Worm (Caenorhabditis elegans) whole organism, L1 larva: Measurements from ENCODE around the gene Y70C5B.2.

Experiments
- ama-1 ChIP-seq: fragments of 150-350 bp; optimal IDR thresholded peaks from 2 replicates; lab custom pipeline; 2014
- ceh-82 ChIP-seq, 3 experiments: fragments of 150-350 bp in 1 of 3; sonication (generic microtip) in 2 of 3; optimal IDR thresholded peaks; 2 replicates each; lab custom pipeline; 2014 to 2017; ENCODE audit warnings: missing biosample characterization in 3 of 3, missing genetic modification characterization in 3 of 3
- ces-1 ChIP-seq: fragments of 150-350 bp; optimal IDR thresholded peaks from 2 replicates; lab custom pipeline; 2014; ENCODE audit warnings: missing biosample characterization, missing genetic modification reagents, missing genetic modification characterization
- elt-2 ChIP-seq: sonication (generic microtip); optimal IDR thresholded peaks from 2 replicates; lab custom pipeline; 2016; ENCODE audit warnings: missing genetic modification characterization, mild to moderate bottlenecking, inconsistent platforms, missing compliant biosample characterization, missing genetic modification reagents
- lin-15B ChIP-seq: fragments of 150-350 bp; sonication (generic microtip); optimal IDR thresholded peaks from 3 replicates; lab custom pipeline; 2014; ENCODE audit warnings: missing biosample characterization, missing genetic modification characterization
- lin-35 ChIP-seq, 2 experiments: fragments of 150-350 bp; optimal IDR thresholded peaks; 2 replicates each; lab custom pipeline; 2014; ENCODE audit warnings: missing biosample characterization in 2 of 2, missing genetic modification characterization in 2 of 2, missing genetic modification reagents in 2 of 2
- nhr-12 ChIP-seq: sonication (generic microtip); optimal IDR thresholded peaks from 2 replicates; lab custom pipeline; 2017; ENCODE audit warnings: missing biosample characterization, missing genetic modification characterization
- nhr-237 ChIP-seq: fragments of 150-350 bp; optimal IDR thresholded peaks from 2 replicates; lab custom pipeline; 2014; ENCODE audit warnings: missing biosample characterization, missing genetic modification characterization
- sptf-1 ChIP-seq: fragments of 150-350 bp; optimal IDR thresholded peaks from 2 replicates; lab custom pipeline; 2014; ENCODE audit warnings: missing biosample characterization, missing genetic modification characterization

- TF ChIP-seq elt-2 (tag; lab: Kevin White, UChicago) (no peak), ama-1 (no peak), ces-1 (GFP tag; lab: Kevin White, UChicago) (no peak), lin-15B (tag; lab: Kevin White, UChicago) (no peak), lin-35 (GFP tag; optimal IDR thresholded peaks at IDR 0.05; lab: Kevin White, UChicago) (no peak), ceh-82 (tag; optimal IDR thresholded peaks at IDR 0.05; lab: Kevin White, UChicago) (no peak), nhr-237 (tag; lab: Kevin White, UChicago) (no peak), sptf-1 (tag; lab: Kevin White, UChicago) (no peak), nhr-12 (tag; lab: Kevin White, UChicago) (no peak)
Measured at ce11 chrV:16695499-16695898, 34.8 kb upstream of the Y70C5B.2 start.
